Fruit fly (Drosophila melanogaster): ENCODE measurements around the gene Herp.

DNA sequence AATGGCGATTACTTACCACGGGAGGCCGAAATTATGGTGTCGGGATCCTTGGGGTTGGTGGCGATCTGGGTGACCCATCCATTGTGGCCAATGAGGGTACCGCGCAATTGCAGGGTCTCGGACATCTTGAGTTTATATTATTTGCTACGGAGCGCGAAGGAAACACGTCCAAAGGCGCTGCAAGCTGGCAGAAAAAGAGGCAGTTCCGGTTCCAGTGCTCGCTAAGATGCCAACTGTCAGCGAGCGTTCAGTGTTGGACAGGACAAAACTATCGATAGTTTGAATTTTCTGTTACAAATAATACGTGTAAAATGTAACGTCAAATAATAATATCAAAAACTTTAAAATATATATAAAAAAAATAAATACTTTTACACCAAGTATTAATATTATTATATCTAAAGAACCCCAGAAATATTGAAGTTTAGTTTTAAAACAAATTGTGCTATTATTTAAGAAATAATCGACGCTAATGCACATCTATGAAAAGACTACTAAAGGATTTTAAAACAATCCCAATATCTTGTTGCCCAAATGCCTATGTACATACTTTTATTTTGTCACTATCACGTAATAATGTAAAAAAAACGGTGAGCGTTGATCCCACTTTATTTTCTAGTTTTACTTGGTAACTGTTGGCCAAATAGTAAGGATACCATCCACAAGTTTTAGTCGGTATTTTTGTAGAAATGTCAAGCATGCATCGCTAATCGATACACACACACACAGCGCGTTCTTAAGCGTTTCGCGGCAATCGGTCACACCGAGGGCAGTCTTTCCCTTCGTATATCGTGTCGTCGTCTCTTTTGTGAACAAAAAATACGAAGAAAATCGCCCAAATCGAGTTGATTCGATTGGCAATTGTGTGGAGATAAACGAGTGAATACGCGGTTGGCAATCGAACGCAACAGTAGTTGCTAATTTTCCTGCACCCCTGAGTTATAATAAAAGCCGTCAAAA lies 27.5 kb upstream of the Herp start, which contains the start of the genes Rack1 and mts:
- no peak for TF ChIP-seq D1 (tag; optimal IDR thresholded peaks at IDR 0.05)
- TF ChIP-seq CG17806 (tag; optimal IDR thresholded peaks at IDR 0.05), result peak; percentile 25
- TF ChIP-seq CG8159 (tag; optimal IDR thresholded peaks at IDR 0.05), result peak; percentile 58
- TF ChIP-seq CG10348 (GFP tag; IDR thresholded peaks at IDR 0.05), result no peak
- no peak for TF ChIP-seq EcR (GFP tag; optimal IDR thresholded peaks at IDR 0.05)
- TF ChIP-seq fd96Ca (GFP tag; IDR thresholded peaks at IDR 0.05), result peak; percentile 41; the same call in 1 of the 3 replicates
- TF ChIP-seq CG12605 (GFP tag; IDR thresholded peaks at IDR 0.05), result peak; percentile 77
- TF ChIP-seq CG9948 (tag; optimal IDR thresholded peaks at IDR 0.05), result peak; percentile 20
- no peak for TF ChIP-seq CG13204 (GFP tag; optimal IDR thresholded peaks at IDR 0.05)
- no peak for TF ChIP-seq CG14655 (GFP tag; optimal IDR thresholded peaks at IDR 0.05)
- TF ChIP-seq CG8301 (tag; optimal IDR thresholded peaks at IDR 0.05), result peak; percentile 43
- peak; percentile 88 for TF ChIP-seq CG4496 (GFP tag; IDR thresholded peaks at IDR 0.05)
- TF ChIP-seq CG32121 (GFP tag; IDR thresholded peaks at IDR 0.05), result peak; percentile 34; the same call in 1 of the 2 replicates
